Fruit fly (Drosophila melanogaster) whole organism, embryonic: ENCODE measurements around the gene Gr2a.

Experiments
- Asciz ChIP-seq: fragments of 200-800 bp; sonication (Bioruptor generic); optimal IDR thresholded peaks from 2 replicates; lab custom pipeline; 2017; ENCODE audit warnings: missing biosample characterization, mild to moderate bottlenecking, missing genetic modification characterization, missing genetic modification reagents
- CG10565 ChIP-seq: fragments of 200-800 bp; sonication (Bioruptor generic); optimal IDR thresholded peaks from 3 replicates; lab custom pipeline; 2016; ENCODE audit warnings: missing biosample characterization, mild to moderate bottlenecking, missing genetic modification characterization
- Hey ChIP-seq: fragments of 200-800 bp; sonication (Bioruptor generic); optimal IDR thresholded peaks from 3 replicates; lab custom pipeline; 2018; ENCODE audit warnings: missing biosample characterization, mild to moderate bottlenecking, missing genetic modification characterization
- Hmx ChIP-seq: fragments of 200-800 bp; sonication (Bioruptor generic); optimal IDR thresholded peaks from 2 replicates; lab custom pipeline; 2016; ENCODE audit warnings: missing biosample characterization, missing genetic modification characterization
- dan ChIP-seq: fragments of 200-800 bp; sonication (Bioruptor generic); IDR thresholded peaks from 2 replicates; pipeline ENCODE4 v1.3.6; 2022; ENCODE audit warnings: missing biosample characterization, missing genetic modification characterization
- grn ChIP-seq: fragments of 200-800 bp; sonication (Bioruptor generic); optimal IDR thresholded peaks from 3 replicates; lab custom pipeline; 2017; ENCODE audit warnings: missing biosample characterization, missing genetic modification characterization

DNA sequence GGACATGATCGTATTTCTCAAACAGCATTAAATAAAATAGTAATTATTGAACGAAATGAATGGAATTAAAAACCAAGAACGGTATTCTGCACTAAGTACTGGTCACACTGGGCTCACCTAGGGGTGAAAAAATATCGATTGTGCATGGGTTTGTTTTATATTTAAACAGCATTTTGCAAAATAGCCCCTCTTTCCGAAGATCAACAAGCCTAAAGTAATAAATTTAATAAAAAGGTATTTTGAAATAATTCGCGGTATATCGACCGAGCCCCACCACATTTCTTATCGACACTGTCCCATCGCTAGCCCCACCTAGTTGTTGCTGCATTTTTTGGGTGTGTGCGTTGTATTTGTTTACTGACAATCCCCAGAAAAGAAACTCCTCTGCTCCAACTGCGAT lies 18.3 kb downstream of the Gr2a start, which contains the start of gene pck:
- no peak for TF ChIP-seq Asciz (GFP tag; lab: Kevin White, UChicago)
- no peak for TF ChIP-seq dan (GFP tag; lab: Robert Waterston, UW)
- no peak for TF ChIP-seq Hmx (GFP tag; lab: Kevin White, UChicago)
- no peak for TF ChIP-seq Hey (tag; lab: Kevin White, UChicago)
- TF ChIP-seq CG10565 (GFP tag; lab: Kevin White, UChicago): no peak
- TF ChIP-seq grn (GFP tag; lab: Kevin White, UChicago): no peak
